Fruit fly (Drosophila melanogaster) whole organism, embryonic: Measurements from ENCODE around the gene CG7213.
A peak's percentile ranks its signal among the peaks of the same experiment; 100 is the strongest.

ENCODE experiments used
- BEAF-32 ChIP-seq: fragments of 200-800 bp; sonication (Bioruptor generic); optimal IDR thresholded peaks from 3 replicates; lab custom pipeline; 2017; ENCODE audit warnings: missing biosample characterization, missing genetic modification characterization, mild to moderate bottlenecking, moderate library complexity, missing genetic modification reagents
- Blimp-1 ChIP-seq: fragments of 200-800 bp; sonication (Bioruptor generic); optimal IDR thresholded peaks from 3 replicates; lab custom pipeline; 2018; ENCODE audit warnings: missing biosample characterization, missing genetic modification characterization, mild to moderate bottlenecking, moderate library complexity, missing genetic modification reagents
- CG11085 ChIP-seq: fragments of 200-800 bp; sonication (Bioruptor generic); IDR thresholded peaks from 2 replicates; pipeline ENCODE4 v1.3.6; 2022; ENCODE audit warnings: missing biosample characterization, missing genetic modification characterization
- CG11398 ChIP-seq: fragments of 200-800 bp; sonication (Bioruptor generic); optimal IDR thresholded peaks from 2 replicates; lab custom pipeline; 2016; ENCODE audit warnings: missing biosample characterization, missing genetic modification characterization
- CG11560 ChIP-seq: fragments of 200-800 bp; sonication (Bioruptor generic); IDR thresholded peaks from 3 replicates; pipeline ENCODE4 v1.3.6; 2022; ENCODE audit warnings: missing biosample characterization, missing genetic modification characterization
- CG11695 ChIP-seq: fragments of 200-800 bp; sonication (Bioruptor generic); IDR thresholded peaks from 3 replicates; pipeline ENCODE4 v1.3.6; 2022; ENCODE audit warnings: missing biosample characterization, missing genetic modification characterization
- CG14014 ChIP-seq: fragments of 200-800 bp; sonication (Bioruptor generic); IDR thresholded peaks from 2 replicates; pipeline ENCODE4 v1.3.6; 2022; ENCODE audit warnings: missing biosample characterization, missing genetic modification characterization
- CG14965 ChIP-seq: fragments of 200-800 bp; sonication (Bioruptor generic); optimal IDR thresholded peaks from 2 replicates; lab custom pipeline; 2016; ENCODE audit warnings: missing biosample characterization, missing genetic modification characterization, borderline replicate concordance
- CG15514 ChIP-seq: fragments of 200-800 bp; sonication (Bioruptor generic); optimal IDR thresholded peaks from 3 replicates; lab custom pipeline; 2017; ENCODE audit warnings: missing biosample characterization, missing genetic modification characterization, mild to moderate bottlenecking, moderate library complexity, missing genetic modification reagents
- CG17186 ChIP-seq: fragments of 200-800 bp; sonication (Bioruptor generic); optimal IDR thresholded peaks from 3 replicates; lab custom pipeline; 2017; ENCODE audit warnings: missing biosample characterization, missing genetic modification reagents, missing genetic modification characterization
- CG17612 ChIP-seq: fragments of 200-800 bp; sonication (Bioruptor generic); IDR thresholded peaks from 2 replicates; pipeline ENCODE4 v1.3.6; 2022; ENCODE audit warnings: missing biosample characterization, missing genetic modification characterization
- CG42726 ChIP-seq: fragments of 200-800 bp; sonication (Bioruptor generic); IDR thresholded peaks from 2 replicates; pipeline ENCODE4 v1.3.6; 2022; ENCODE audit warnings: missing biosample characterization, missing genetic modification characterization; ENCODE audit not compliant: partially characterized antibody
- CG4404 ChIP-seq: fragments of 200-800 bp; sonication (Bioruptor generic); IDR thresholded peaks from 2 replicates; pipeline ENCODE4 v1.3.6; 2022; ENCODE audit warnings: missing biosample characterization, missing genetic modification characterization
- CG6813 ChIP-seq: fragments of 200-800 bp; sonication (Bioruptor generic); optimal IDR thresholded peaks from 2 replicates; lab custom pipeline; 2017; ENCODE audit warnings: missing biosample characterization, missing genetic modification characterization, mild to moderate bottlenecking, moderate library complexity, missing genetic modification reagents
- CG7357 ChIP-seq: fragments of 200-800 bp; sonication (Bioruptor generic); IDR thresholded peaks from 3 replicates; pipeline ENCODE4 v1.3.6; 2022; ENCODE audit warnings: missing biosample characterization, missing genetic modification characterization
- CG7839 ChIP-seq: fragments of 200-800 bp; sonication (Bioruptor generic); optimal IDR thresholded peaks from 3 replicates; lab custom pipeline; 2018; ENCODE audit warnings: missing biosample characterization, mild to moderate bottlenecking, missing genetic modification characterization, moderate library complexity
- CG9797 ChIP-seq: fragments of 200-800 bp; sonication (Bioruptor generic); optimal IDR thresholded peaks from 3 replicates; lab custom pipeline; 2018; ENCODE audit warnings: missing biosample characterization, mild to moderate bottlenecking, missing genetic modification characterization
- CG9817 ChIP-seq: fragments of 200-800 bp; sonication (Bioruptor generic); optimal IDR thresholded peaks from 2 replicates; lab custom pipeline; 2018; ENCODE audit warnings: missing biosample characterization, mild to moderate bottlenecking, missing genetic modification characterization, moderate library complexity
- CG9932 ChIP-seq: fragments of 200-800 bp; sonication (Bioruptor generic); IDR thresholded peaks from 2 replicates; pipeline ENCODE4 v1.3.6; 2022; ENCODE audit warnings: missing biosample characterization, missing genetic modification characterization
- CTCF ChIP-seq: fragments of 200-800 bp; sonication (Bioruptor generic); optimal IDR thresholded peaks from 2 replicates; lab custom pipeline; 2017; ENCODE audit warnings: missing biosample characterization, mild to moderate bottlenecking, missing genetic modification characterization, moderate library complexity
- Dp ChIP-seq: fragments of 200-800 bp; sonication (Bioruptor generic); optimal IDR thresholded peaks from 2 replicates; lab custom pipeline; 2018; ENCODE audit warnings: missing biosample characterization, mild to moderate bottlenecking, missing genetic modification characterization, moderate library complexity
- E2f2 ChIP-seq: fragments of 200-800 bp; sonication (Bioruptor generic); IDR thresholded peaks from 2 replicates; pipeline ENCODE4 v1.3.6; 2022; ENCODE audit warnings: missing biosample characterization, missing genetic modification characterization
- HLH4C ChIP-seq: fragments of 200-800 bp; sonication (Bioruptor generic); IDR thresholded peaks from 3 replicates; pipeline ENCODE4 v1.3.6; 2022; ENCODE audit warnings: missing biosample characterization, missing genetic modification characterization; ENCODE audit not compliant: partially characterized antibody
- Hmr ChIP-seq: fragments of 200-800 bp; sonication (Bioruptor generic); optimal IDR thresholded peaks from 3 replicates; lab custom pipeline; 2017; ENCODE audit warnings: mild to moderate bottlenecking, missing biosample characterization, missing genetic modification reagents, missing genetic modification characterization
- MESR4 ChIP-seq: fragments of 200-800 bp; sonication (Bioruptor generic); optimal IDR thresholded peaks from 2 replicates; lab custom pipeline; 2018; ENCODE audit warnings: missing biosample characterization, mild to moderate bottlenecking, missing genetic modification characterization, moderate library complexity
- Med ChIP-seq: fragments of 200-800 bp; sonication (Bioruptor generic); peaks from one replicate; lab custom pipeline; 2016; ENCODE audit warnings: missing biosample characterization, missing genetic modification characterization, mild to moderate bottlenecking, inconsistent platforms, moderate library complexity
- Meics ChIP-seq: fragments of 200-800 bp; sonication (Bioruptor generic); optimal IDR thresholded peaks from 2 replicates; lab custom pipeline; 2017; ENCODE audit warnings: missing biosample characterization, mild to moderate bottlenecking, missing genetic modification characterization
- Ptx1 ChIP-seq: fragments of 200-800 bp; sonication (Bioruptor generic); IDR thresholded peaks from 2 replicates; pipeline ENCODE4 v1.3.6; 2022; ENCODE audit warnings: missing biosample characterization, missing genetic modification characterization
- Ravus ChIP-seq: fragments of 200-800 bp; sonication (Bioruptor generic); IDR thresholded peaks from 2 replicates; pipeline ENCODE4 v1.3.6; 2022; ENCODE audit warnings: missing biosample characterization, missing genetic modification characterization
- aop ChIP-seq: fragments of 200-800 bp; sonication (Bioruptor generic); IDR thresholded peaks from 2 replicates; pipeline ENCODE4 v1.3.6; 2022; ENCODE audit warnings: missing biosample characterization, missing genetic modification characterization
- bowl ChIP-seq: fragments of 200-800 bp; sonication (Bioruptor generic); IDR thresholded peaks from 2 replicates; pipeline ENCODE4 v1.3.6; 2022; ENCODE audit warnings: missing biosample characterization, missing genetic modification characterization
- cad ChIP-seq: fragments of >200 bp; optimal IDR thresholded peaks from 2 replicates; lab custom pipeline; 2017; ENCODE audit warnings: missing biosample characterization, missing genetic modification characterization
- cato ChIP-seq: fragments of 200-800 bp; sonication (Bioruptor generic); optimal IDR thresholded peaks from 2 replicates; lab custom pipeline; 2016; ENCODE audit warnings: missing biosample characterization, missing genetic modification characterization, borderline replicate concordance
- crc ChIP-seq: fragments of 200-800 bp; sonication (Bioruptor generic); optimal IDR thresholded peaks from 2 replicates; lab custom pipeline; 2016; ENCODE audit warnings: missing biosample characterization, missing genetic modification characterization
- croc ChIP-seq: fragments of 200-800 bp; sonication (Bioruptor generic); conservative IDR thresholded peaks from 3 replicates; pipeline ENCODE4 v1.3.6; 2022; ENCODE audit warnings: missing biosample characterization, missing genetic modification characterization
- dati ChIP-seq: fragments of 200-800 bp; sonication (Bioruptor generic); IDR thresholded peaks from 2 replicates; pipeline ENCODE4 v1.3.6; 2022; ENCODE audit warnings: missing biosample characterization, missing genetic modification characterization
- esg ChIP-seq: fragments of 200-800 bp; sonication (Bioruptor generic); conservative IDR thresholded peaks from 2 replicates; pipeline ENCODE4 v1.3.6; 2022; ENCODE audit warnings: missing biosample characterization, missing genetic modification characterization
- gcm2 ChIP-seq: fragments of 200-800 bp; sonication (Bioruptor generic); optimal IDR thresholded peaks from 2 replicates; lab custom pipeline; 2016; ENCODE audit warnings: missing biosample characterization, missing genetic modification characterization
- grau ChIP-seq: fragments of 200-800 bp; optimal IDR thresholded peaks from 3 replicates; lab custom pipeline; 2019; ENCODE audit warnings: missing biosample characterization, mild to moderate bottlenecking, missing genetic modification characterization, moderate library complexity
- hbn ChIP-seq: fragments of 200-800 bp; sonication (Bioruptor generic); IDR thresholded peaks from 2 replicates; pipeline ENCODE4 v1.3.6; 2022; ENCODE audit warnings: missing biosample characterization, missing genetic modification characterization; ENCODE audit not compliant: partially characterized antibody
- her ChIP-seq: fragments of 200-800 bp; sonication (Bioruptor generic); optimal IDR thresholded peaks from 2 replicates; lab custom pipeline; 2016; ENCODE audit warnings: missing biosample characterization, missing genetic modification characterization
- ken ChIP-seq: fragments of 200-800 bp; sonication (Bioruptor generic); IDR thresholded peaks from 3 replicates; pipeline ENCODE4 v1.3.6; 2022; ENCODE audit warnings: missing biosample characterization, missing genetic modification characterization
- lilli ChIP-seq: fragments of 200-800 bp; sonication (Bioruptor generic); optimal IDR thresholded peaks from 3 replicates; lab custom pipeline; 2016; ENCODE audit warnings: missing biosample characterization, missing genetic modification characterization
- phol ChIP-seq: fragments of 200-800 bp; sonication (Bioruptor generic); optimal IDR thresholded peaks from 3 replicates; lab custom pipeline; 2018; ENCODE audit warnings: missing biosample characterization, mild to moderate bottlenecking, missing genetic modification characterization, moderate library complexity
- rib ChIP-seq: fragments of 200-800 bp; sonication (Bioruptor generic); IDR thresholded peaks from 2 replicates; pipeline ENCODE4 v1.3.6; 2022; ENCODE audit warnings: missing biosample characterization, missing genetic modification characterization
- salm ChIP-seq: fragments of 200-800 bp; sonication (Bioruptor generic); optimal IDR thresholded peaks from 2 replicates; lab custom pipeline; 2018; ENCODE audit warnings: missing biosample characterization, mild to moderate bottlenecking, missing genetic modification characterization
- sim ChIP-seq: fragments of 200-800 bp; sonication (Bioruptor generic); IDR thresholded peaks from 2 replicates; pipeline ENCODE4 v1.3.6; 2022; ENCODE audit warnings: missing biosample characterization, missing genetic modification characterization
- sob ChIP-seq: fragments of 200-800 bp; sonication (Bioruptor generic); IDR thresholded peaks from 2 replicates; pipeline ENCODE4 v1.3.6; 2022; ENCODE audit warnings: missing biosample characterization, missing genetic modification characterization
- stc ChIP-seq: fragments of 200-800 bp; sonication (Bioruptor generic); IDR thresholded peaks from 2 replicates; pipeline ENCODE4 v1.3.6; 2022; ENCODE audit warnings: missing biosample characterization, missing genetic modification characterization
- trem ChIP-seq: fragments of 200-800 bp; optimal IDR thresholded peaks from 3 replicates; lab custom pipeline; 2019; ENCODE audit warnings: missing biosample characterization, mild to moderate bottlenecking, missing genetic modification characterization, moderate library complexity
- ttk ChIP-seq: fragments of 200-800 bp; sonication (Bioruptor generic); IDR thresholded peaks from 2 replicates; pipeline ENCODE4 v2.1.2; 2022; ENCODE audit warnings: missing biosample characterization, missing genetic modification characterization
- twi ChIP-seq: fragments of 200-800 bp; optimal IDR thresholded peaks from 2 replicates; lab custom pipeline; 2019; ENCODE audit warnings: missing biosample characterization, mild to moderate bottlenecking, missing genetic modification characterization, moderate library complexity

CG7213 gene

dm6 chr3L:8191042-8191613 lies 49.3 kb downstream of the CG7213 start, which contains the start of gene MED24 (continued):
- TF ChIP-seq CG9797 (GFP tag; lab: Kevin White, UChicago) (peak; percentile 42), Meics (no peak), lilli (GFP tag; lab: Kevin White, UChicago) (no peak), her (GFP tag; lab: Kevin White, UChicago) (no peak), phol (tag; lab: Kevin White, UChicago) (peak; percentile 27), BEAF-32 (peak; percentile 17), HLH4C (GFP tag; lab: Robert Waterston, UW) (no peak), grau (tag; lab: Kevin White, UChicago) (peak; percentile 9), sim (GFP tag; lab: Robert Waterston, UW) (no peak), CG11398 (GFP tag; lab: Kevin White, UChicago) (no peak), E2f2 (GFP tag; lab: Robert Waterston, UW) (peak; percentile 84), CG11560 (no peak), Hmr (GFP tag; lab: Kevin White, UChicago) (no peak), Ptx1 (no peak), Blimp-1 (GFP tag; lab: Kevin White, UChicago) (no peak), CG11085 (GFP tag; lab: Robert Waterston, UW) (no peak), CG9932 (GFP tag; lab: Robert Waterston, UW) (no peak), CG9817 (tag; lab: Kevin White, UChicago) (no peak), Med (GFP tag; lab: Kevin White, UChicago) (no peak), cad (no peak), CG7839 (tag; lab: Kevin White, UChicago) (no peak), cato (GFP tag; lab: Kevin White, UChicago) (no peak), CG42726 (no peak), twi (no peak), CG17612 (GFP tag; lab: Robert Waterston, UW) (no peak), MESR4 (GFP tag; lab: Kevin White, UChicago) (peak; percentile 59), CG15514 (GFP tag; lab: Kevin White, UChicago) (peak; percentile 54), aop (GFP tag; lab: Robert Waterston, UW) (no peak), CG17186 (GFP tag; lab: Kevin White, UChicago) (no peak), CG6813 (GFP tag; lab: Kevin White, UChicago) (no peak), ttk (GFP tag; lab: Robert Waterston, UW) (no peak), Dp (peak; percentile 75), Ravus (GFP tag; lab: Robert Waterston, UW) (no peak), CG14965 (no peak), hbn (GFP tag; lab: Robert Waterston, UW) (no peak), ken (GFP tag; lab: Robert Waterston, UW) (no peak), bowl (GFP tag; lab: Robert Waterston, UW) (no peak), stc (GFP tag; lab: Robert Waterston, UW) (no peak), croc (GFP tag; lab: Robert Waterston, UW) (no peak), CG7357 (GFP tag; lab: Robert Waterston, UW) (no peak), CG14014 (GFP tag; lab: Robert Waterston, UW) (no peak), crc (GFP tag; lab: Kevin White, UChicago) (no peak), rib (GFP tag; lab: Robert Waterston, UW) (no peak), esg (GFP tag; lab: Robert Waterston, UW) (no peak), salm (no peak), sob (GFP tag; lab: Robert Waterston, UW) (no peak), CG11695 (GFP tag; lab: Robert Waterston, UW) (no peak), gcm2 (GFP tag; lab: Kevin White, UChicago) (no peak), dati (GFP tag; lab: Robert Waterston, UW) (no peak), CTCF (GFP tag; lab: Kevin White, UChicago) (no peak), trem (tag; lab: Kevin White, UChicago) (peak; percentile 32), CG4404 (GFP tag; lab: Robert Waterston, UW) (no peak)
